Fruit fly (Drosophila melanogaster): ENCODE measurements around the gene CG44532.
A peak's percentile ranks its signal among the peaks of the same experiment; 100 is the strongest.

Gene CG44532

DNA sequence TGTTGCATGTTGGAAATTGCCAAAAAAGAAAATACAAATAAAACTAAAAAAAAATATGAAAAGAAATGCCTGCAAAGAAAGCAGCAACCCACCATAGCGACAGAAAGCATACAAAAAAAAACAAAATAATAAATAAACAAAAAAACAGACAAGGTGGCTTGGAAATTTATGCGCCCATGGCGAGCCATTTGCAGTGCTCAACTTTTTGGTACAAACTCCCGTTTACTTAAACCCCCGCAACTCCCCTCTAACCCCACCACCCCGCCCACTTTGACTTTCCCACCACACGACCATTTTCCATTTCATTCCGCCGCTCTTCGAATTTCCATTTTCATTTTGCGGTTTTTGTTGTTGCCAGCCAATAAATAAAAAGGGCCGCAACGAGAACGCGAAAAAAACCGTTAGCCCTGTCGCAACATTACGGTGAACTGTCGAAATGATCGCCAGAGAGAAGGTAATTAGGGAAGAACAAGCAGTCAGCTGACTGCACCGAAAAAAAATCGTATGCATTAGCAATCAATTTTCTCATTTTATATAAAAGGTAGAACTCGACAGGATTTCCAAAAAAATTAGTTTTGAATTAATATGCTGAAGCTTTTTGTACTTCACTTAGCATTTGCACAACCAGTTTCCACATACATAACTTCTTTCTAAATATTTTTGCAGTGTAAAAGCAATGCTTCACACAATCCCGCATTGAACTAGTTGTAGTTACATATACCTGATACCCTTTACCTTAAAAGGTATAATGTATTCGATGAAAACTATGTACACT, 24.9 kb upstream of the CG44532 start (continued):
- peak; percentile 8 for TF ChIP-seq her (GFP tag; optimal IDR thresholded peaks at IDR 0.05)
- TF ChIP-seq Lhr (GFP tag; optimal IDR thresholded peaks at IDR 0.05) = no peak
- TF ChIP-seq Ada2b (GFP tag; IDR thresholded peaks at IDR 0.05) = peak; percentile 50
- TF ChIP-seq jumu (GFP tag; optimal IDR thresholded peaks at IDR 0.05) = peak; percentile 24
- TF ChIP-seq CG12236 (GFP tag; optimal IDR thresholded peaks at IDR 0.05) = peak; percentile 26
- TF ChIP-seq grn (GFP tag; optimal IDR thresholded peaks at IDR 0.05) = no peak
- peak; percentile 39 for TF ChIP-seq NC2β (GFP tag; optimal IDR thresholded peaks at IDR 0.05)
- peak; percentile 47; the same call in 1 of the 2 replicates for TF ChIP-seq CG14441 (GFP tag; IDR thresholded peaks at IDR 0.05)
- TF ChIP-seq Adf1 (GFP tag; IDR thresholded peaks at IDR 0.05) = no peak
- TF ChIP-seq CG4404 (GFP tag; IDR thresholded peaks at IDR 0.05) = no peak
- TF ChIP-seq CG7556 (GFP tag; optimal IDR thresholded peaks at IDR 0.05) = peak; percentile 12
- peak; percentile 10 for TF ChIP-seq CG11398 (GFP tag; optimal IDR thresholded peaks at IDR 0.05)
- peak; percentile 56 for TF ChIP-seq CG18262 (tag; optimal IDR thresholded peaks at IDR 0.05)
- no peak for TF ChIP-seq Abd-B (GFP tag; optimal IDR thresholded peaks at IDR 0.05)
- TF ChIP-seq H15 (GFP tag; IDR thresholded peaks at IDR 0.05) = 0 out of 3 replicates have a peak, but pooled peaks have one; percentile 15
- TF ChIP-seq D (optimal IDR thresholded peaks at IDR 0.05) = no peak
- peak; percentile 8 for TF ChIP-seq D (GFP tag; optimal IDR thresholded peaks at IDR 0.05)
- TF ChIP-seq danr (GFP tag; IDR thresholded peaks at IDR 0.05) = no peak
- no peak for TF ChIP-seq Trl (optimal IDR thresholded peaks at IDR 0.05)
- peak; percentile 34 for TF ChIP-seq Trl (GFP tag; optimal IDR thresholded peaks at IDR 0.05)
- TF ChIP-seq Oli (tag; optimal IDR thresholded peaks at IDR 0.05) = peak; percentile 59
- TF ChIP-seq nmo (GFP tag; optimal IDR thresholded peaks at IDR 0.05) = peak; percentile 53
- TF ChIP-seq odd (GFP tag; optimal IDR thresholded peaks at IDR 0.05) = no peak
- TF ChIP-seq disco-r (GFP tag; optimal IDR thresholded peaks at IDR 0.05) = no peak
- peak; percentile 33 for TF ChIP-seq tx (GFP tag; optimal IDR thresholded peaks at IDR 0.05)
- peak; percentile 58 for TF ChIP-seq phol (tag; optimal IDR thresholded peaks at IDR 0.05)
- no peak for TF ChIP-seq CG10543 (GFP tag; optimal IDR thresholded peaks at IDR 0.05)
- no peak for TF ChIP-seq Gsc (GFP tag; IDR thresholded peaks at IDR 0.05)
- TF ChIP-seq HHEX (GFP tag; optimal IDR thresholded peaks at IDR 0.05) = peak; percentile 34
- TF ChIP-seq dmrt99B (tag; optimal IDR thresholded peaks at IDR 0.05) = peak; percentile 73
- TF ChIP-seq D19A (tag; optimal IDR thresholded peaks at IDR 0.05) = peak; percentile 37
- TF ChIP-seq CG11695 (GFP tag; IDR thresholded peaks at IDR 0.05) = peak; percentile 60; the same call in 1 of the 3 replicates
- peak; percentile 45 for TF ChIP-seq lab (GFP tag; optimal IDR thresholded peaks at IDR 0.05)
- peak; percentile 26 for TF ChIP-seq fu2 (GFP tag; optimal IDR thresholded peaks at IDR 0.05)
- peak; percentile 14 for TF ChIP-seq CG9817 (tag; optimal IDR thresholded peaks at IDR 0.05)
- no peak for TF ChIP-seq nom (GFP tag; optimal IDR thresholded peaks at IDR 0.05)
- peak; percentile 16 for TF ChIP-seq Nf-YB (GFP tag; optimal IDR thresholded peaks at IDR 0.05)
- TF ChIP-seq CG3995 (GFP tag; optimal IDR thresholded peaks at IDR 0.05) = no peak
- TF ChIP-seq CG18764 (GFP tag; optimal IDR thresholded peaks at IDR 0.05) = peak; percentile 9
- TF ChIP-seq Kr (GFP tag; optimal IDR thresholded peaks at IDR 0.05) = no peak
- TF ChIP-seq bsh (GFP tag; optimal IDR thresholded peaks at IDR 0.05) = peak in 1 of 2 experiments; percentile 61
- peak; percentile 38 for TF ChIP-seq pum (GFP tag; optimal IDR thresholded peaks at IDR 0.05)
- TF ChIP-seq Ets65A (GFP tag) = peak; percentile 86
- peak; percentile 23 for TF ChIP-seq CG33213 (GFP tag; optimal IDR thresholded peaks at IDR 0.05)
- TF ChIP-seq CG13424 (tag; optimal IDR thresholded peaks at IDR 0.05) = peak; percentile 49
- peak; percentile 62 for TF ChIP-seq vvl (GFP tag; IDR thresholded peaks at IDR 0.05)
- TF ChIP-seq Hsf (GFP tag; optimal IDR thresholded peaks at IDR 0.05) = peak; percentile 55
- TF ChIP-seq CG12155 (GFP tag; optimal IDR thresholded peaks at IDR 0.05) = peak; percentile 0
- no peak for TF ChIP-seq MTF-1 (GFP tag; optimal IDR thresholded peaks at IDR 0.05; ENCODE audit: borderline replicate concordance)
- peak; percentile 10 for TF ChIP-seq Asciz (GFP tag; optimal IDR thresholded peaks at IDR 0.05)
